Worm (Caenorhabditis elegans) whole organism, L4 larva: ENCODE data around the gene gon-4.
A peak's percentile ranks its signal among the peaks of the same experiment; 100 is the strongest.

Experiments used
- F26F4.8 ChIP-seq: fragments of 200-800 bp; sonication (Bioruptor generic); conservative IDR thresholded peaks from 2 replicates; pipeline ENCODE4 v1.3.6; 2022; ENCODE audit warnings: missing genetic modification characterization, missing compliant biosample characterization
- F37D6.2 ChIP-seq: sonication (generic microtip); optimal IDR thresholded peaks from 2 replicates; lab custom pipeline; 2016; ENCODE audit warnings: mild to moderate bottlenecking, missing genetic modification characterization, missing compliant biosample characterization
- F49E8.2 ChIP-seq: sonication (generic microtip); optimal IDR thresholded peaks from 2 replicates; lab custom pipeline; 2016; ENCODE audit warnings: missing compliant biosample characterization, mild to moderate bottlenecking, missing genetic modification characterization, borderline replicate concordance
- T20F7.1 ChIP-seq: fragments of 200-800 bp; sonication (Bioruptor generic); optimal IDR thresholded peaks from 2 replicates; lab custom pipeline; 2018; ENCODE audit warnings: mild to moderate bottlenecking, missing genetic modification characterization, missing compliant biosample characterization
- T26A8.4 ChIP-seq: fragments of 200-800 bp; sonication (Bioruptor generic); IDR thresholded peaks from 2 replicates; pipeline ENCODE4 v1.3.6; 2022; ENCODE audit warnings: missing genetic modification characterization, missing compliant biosample characterization
- Y5F2A.4 ChIP-seq: fragments of 200-800 bp; sonication (Bioruptor generic); optimal IDR thresholded peaks from 2 replicates; lab custom pipeline; 2018; ENCODE audit warnings: mild to moderate bottlenecking, missing genetic modification characterization, missing compliant biosample characterization
- attf-4 ChIP-seq: sonication (generic microtip); optimal IDR thresholded peaks from 3 replicates; lab custom pipeline; 2017; ENCODE audit warnings: missing biosample characterization, missing genetic modification characterization
- ceh-32 ChIP-seq: sonication (generic microtip); optimal IDR thresholded peaks from 2 replicates; lab custom pipeline; 2016; ENCODE audit warnings: mild to moderate bottlenecking, missing genetic modification characterization, missing compliant biosample characterization; ENCODE audit not compliant: poor library complexity
- ceh-62 ChIP-seq: sonication (generic microtip); optimal IDR thresholded peaks from 2 replicates; lab custom pipeline; 2017; ENCODE audit warnings: missing biosample characterization, missing genetic modification characterization
- ces-1 ChIP-seq: fragments of 150-350 bp; sonication (generic microtip); optimal IDR thresholded peaks from 4 replicates; lab custom pipeline; 2014; ENCODE audit warnings: missing biosample characterization, missing genetic modification reagents, missing genetic modification characterization
- cey-2 ChIP-seq: sonication (generic microtip); optimal IDR thresholded peaks from 3 replicates; lab custom pipeline; 2017; ENCODE audit warnings: missing genetic modification characterization, mild to moderate bottlenecking, missing compliant biosample characterization, antibody characterized with exemption, borderline replicate concordance; ENCODE audit not compliant: insufficient read depth
- ctbp-1 ChIP-seq: fragments of 200-800 bp; sonication (Bioruptor generic); IDR thresholded peaks from 2 replicates; pipeline ENCODE4 v1.3.6; 2022; ENCODE audit warnings: missing genetic modification reagents, missing genetic modification characterization, missing compliant biosample characterization
- daf-16 ChIP-seq, 3 experiments: sonication (generic microtip); optimal IDR thresholded peaks; 2 replicates each; lab custom pipeline; 2016 to 2017; ENCODE audit warnings: missing genetic modification characterization in 3 of 3, missing genetic modification reagents in 3 of 3, mild to moderate bottlenecking in 2 of 3, missing compliant biosample characterization in 2 of 3, missing biosample characterization in 1 of 3, moderate library complexity in 1 of 3
- daf-19 ChIP-seq: fragments of 200-800 bp; sonication (Bioruptor generic); conservative IDR thresholded peaks from 2 replicates; pipeline ENCODE4 v1.3.6; 2022; ENCODE audit warnings: missing genetic modification characterization, missing compliant biosample characterization
- dmd-6 ChIP-seq: fragments of 200-800 bp; sonication (Bioruptor generic); IDR thresholded peaks from 2 replicates; pipeline ENCODE4 v1.3.6; 2022; ENCODE audit warnings: missing genetic modification reagents, missing genetic modification characterization, missing compliant biosample characterization
- dmd-8 ChIP-seq: fragments of 200-800 bp; sonication (Bioruptor generic); IDR thresholded peaks from 2 replicates; pipeline ENCODE4 v1.3.6; 2022; ENCODE audit warnings: missing genetic modification characterization, missing compliant biosample characterization
- dve-1 ChIP-seq: sonication (generic microtip); optimal IDR thresholded peaks from 2 replicates; lab custom pipeline; 2017; ENCODE audit warnings: antibody characterized with exemption, mild to moderate bottlenecking, missing genetic modification characterization, missing compliant biosample characterization; ENCODE audit not compliant: insufficient read depth
- egl-43 ChIP-seq: fragments of 200-800 bp; sonication (Bioruptor generic); IDR thresholded peaks from 2 replicates; pipeline ENCODE4 v1.3.6; 2022; ENCODE audit warnings: missing genetic modification reagents, missing genetic modification characterization, missing compliant biosample characterization
- fkh-10 ChIP-seq: fragments of 150-350 bp; optimal IDR thresholded peaks from 2 replicates; lab custom pipeline; 2014; ENCODE audit warnings: missing biosample characterization, missing genetic modification reagents, missing genetic modification characterization
- hif-1 ChIP-seq, 2 experiments: sonication (generic microtip); optimal IDR thresholded peaks; 2 replicates each; lab custom pipeline; 2016 to 2017; ENCODE audit warnings: missing compliant biosample characterization in 2 of 2, missing genetic modification characterization in 2 of 2, missing genetic modification reagents in 2 of 2, missing genotype in 2 of 2, mild to moderate bottlenecking in 1 of 2
- hlh-11 ChIP-seq: fragments of 200-800 bp; sonication (Bioruptor generic); optimal IDR thresholded peaks from 2 replicates; lab custom pipeline; 2018; ENCODE audit warnings: mild to moderate bottlenecking, missing genetic modification characterization, missing compliant biosample characterization
- hmg-1.1 ChIP-seq: fragments of 200-800 bp; sonication (Bioruptor generic); IDR thresholded peaks from 2 replicates; pipeline ENCODE4 v1.3.6; 2022; ENCODE audit warnings: missing genetic modification reagents, missing genetic modification characterization, missing compliant biosample characterization
- lin-1 ChIP-seq: fragments of 200-800 bp; sonication (Bioruptor generic); IDR thresholded peaks from 2 replicates; pipeline ENCODE4 v1.3.6; 2022; ENCODE audit warnings: missing genetic modification reagents, missing genetic modification characterization, missing compliant biosample characterization
- lin-13 ChIP-seq: fragments of 150-350 bp; optimal IDR thresholded peaks from 2 replicates; lab custom pipeline; 2014; ENCODE audit warnings: missing biosample characterization, missing genetic modification reagents, missing genetic modification characterization
- lin-15B ChIP-seq: fragments of 150-350 bp; sonication (generic microtip); optimal IDR thresholded peaks from 3 replicates; lab custom pipeline; 2014; ENCODE audit warnings: missing biosample characterization, missing genetic modification characterization
- lin-38 ChIP-seq: fragments of 200-800 bp; sonication (Bioruptor generic); IDR thresholded peaks from 2 replicates; pipeline ENCODE4 v1.3.6; 2022; ENCODE audit warnings: missing genetic modification reagents, missing genetic modification characterization, missing compliant biosample characterization
- mep-1 ChIP-seq: fragments of 150-350 bp; sonication (generic microtip); optimal IDR thresholded peaks from 3 replicates; lab custom pipeline; 2014; ENCODE audit warnings: missing biosample characterization, missing genetic modification characterization
- mes-2 ChIP-seq: sonication (generic microtip); optimal IDR thresholded peaks from 2 replicates; lab custom pipeline; 2016; ENCODE audit warnings: missing genotype, mild to moderate bottlenecking, missing genetic modification characterization, missing compliant biosample characterization; ENCODE audit not compliant: poor library complexity, severe bottlenecking
- nhr-10 ChIP-seq: fragments of 150-350 bp; optimal IDR thresholded peaks from 2 replicates; lab custom pipeline; 2014; ENCODE audit warnings: missing biosample characterization, missing genetic modification characterization
- nhr-237 ChIP-seq: sonication (generic microtip); optimal IDR thresholded peaks from 2 replicates; lab custom pipeline; 2017; ENCODE audit warnings: missing biosample characterization, missing genetic modification characterization
- nhr-28 ChIP-seq: fragments of 150-350 bp; optimal IDR thresholded peaks from 2 replicates; lab custom pipeline; 2014; ENCODE audit warnings: missing biosample characterization, missing genetic modification characterization
- pha-4 ChIP-seq, 2 experiments: fragments of 150-350 bp in 1 of 2; fragments of 200-800 bp in 1 of 2; sonication (Bioruptor generic) in 1 of 2; IDR thresholded peaks in 1 of 2; optimal IDR thresholded peaks in 1 of 2; 2 replicates each; pipeline versions ENCODE4 v1.3.6 to Lab custom; 2014 to 2022; ENCODE audit warnings: missing genetic modification characterization in 2 of 2, missing genetic modification reagents in 2 of 2, missing biosample characterization in 1 of 2, missing compliant biosample characterization in 1 of 2
- php-3 ChIP-seq: fragments of 200-800 bp; sonication (Bioruptor generic); IDR thresholded peaks from 2 replicates; pipeline ENCODE4 v1.3.6; 2022; ENCODE audit warnings: missing genetic modification reagents, missing genetic modification characterization, missing compliant biosample characterization
- snpc-1.2 ChIP-seq: fragments of 200-800 bp; sonication (Bioruptor generic); IDR thresholded peaks from 2 replicates; pipeline ENCODE4 v1.3.6; 2022; ENCODE audit warnings: missing genetic modification reagents, missing genetic modification characterization, missing compliant biosample characterization
- spr-1 ChIP-seq: sonication (generic microtip); optimal IDR thresholded peaks from 2 replicates; lab custom pipeline; 2016; ENCODE audit warnings: mild to moderate bottlenecking, missing genetic modification characterization, missing compliant biosample characterization
- tra-1 ChIP-seq: fragments of 200-800 bp; sonication (Bioruptor generic); IDR thresholded peaks from 2 replicates; pipeline ENCODE4 v1.3.6; 2022; ENCODE audit warnings: missing genetic modification reagents, missing genetic modification characterization, missing compliant biosample characterization
- unc-130 ChIP-seq: sonication (generic microtip); optimal IDR thresholded peaks from 2 replicates; lab custom pipeline; 2016; ENCODE audit warnings: missing genetic modification reagents, missing genetic modification characterization, missing compliant biosample characterization
- unc-62 ChIP-seq, 3 experiments: fragments of 150-350 bp in 1 of 3; sonication (generic microtip); optimal IDR thresholded peaks in 2 of 3; peaks in 1 of 3; 1 replicate in 1 of 3; 2 replicates in 2 of 3; lab custom pipeline; 2014 to 2017; ENCODE audit warnings: missing biosample characterization in 3 of 3, missing genetic modification characterization in 3 of 3, missing genetic modification reagents in 3 of 3, missing genotype in 1 of 3
- zfp-3 ChIP-seq: fragments of 200-800 bp; sonication (Bioruptor generic); conservative IDR thresholded peaks from 2 replicates; pipeline ENCODE4 v1.3.6; 2022; ENCODE audit warnings: missing genetic modification reagents, missing genetic modification characterization, missing compliant biosample characterization

gon-4 gene

DNA sequence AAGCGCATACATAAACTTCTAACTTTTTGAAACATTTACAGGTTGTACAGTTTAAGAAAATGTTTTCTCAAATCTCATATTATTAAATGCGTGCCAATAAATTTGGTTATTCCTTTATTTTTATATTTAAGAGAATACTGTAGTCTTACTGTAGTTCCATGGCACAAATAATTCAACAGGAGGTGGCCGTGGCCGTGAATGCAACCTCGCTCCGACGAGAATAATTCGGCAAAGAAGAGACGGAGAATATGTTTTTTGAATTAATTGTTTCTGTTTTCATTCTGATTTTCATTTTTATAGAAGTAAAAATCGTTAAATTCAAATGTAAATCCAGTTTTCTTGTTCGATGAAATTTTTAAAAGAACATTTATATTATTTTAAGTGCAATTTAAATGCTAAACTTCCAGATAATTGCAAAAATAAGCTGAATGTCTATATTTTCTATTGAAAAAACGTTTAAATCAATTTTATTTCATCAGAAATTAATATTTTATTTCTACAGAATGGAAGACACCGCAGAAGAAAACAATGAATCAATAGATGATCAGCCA, at the start of gene gon-4:
gon-4 (plus strand) TSS at position 501 of the 551 bp plus-strand sequence.
- TF ChIP-seq pha-4 (GFP tag; IDR thresholded peaks at IDR 0.05; lab: Robert Waterston, UW) (no peak), pha-4 (tag; optimal IDR thresholded peaks at IDR 0.05; lab: Kevin White, UChicago) (peak; percentile 52), unc-130 (GFP tag; lab: Kevin White, UChicago) (peak; percentile 46), mes-2 (peak; percentile 81), nhr-28 (tag; lab: Kevin White, UChicago) (peak; percentile 63), egl-43 (GFP tag; lab: Robert Waterston, UW) (no peak), ctbp-1 (no peak), attf-4 (tag; lab: Kevin White, UChicago) (no peak)

ce11 chrIV:10148938-10149337, 48.7 kb upstream of the gon-4 start, which contains the start of gene pigs-1:
TSS of gene pigs-1 (minus strand) at chrIV:10149038.
- TF ChIP-seq lin-13 (GFP tag; lab: Kevin White, UChicago) (no peak), F37D6.2 (tag; lab: Kevin White, UChicago) (no peak), snpc-1.2 (GFP tag; lab: Robert Waterston, UW) (no peak), fkh-10 (GFP tag; lab: Kevin White, UChicago) (no peak), spr-1 (tag; lab: Kevin White, UChicago) (no peak), nhr-10 (tag; lab: Kevin White, UChicago) (no peak), T26A8.4 (no peak), mep-1 (tag; lab: Kevin White, UChicago) (no peak), zfp-3 (GFP tag; lab: Robert Waterston, UW) (no peak), tra-1 (GFP tag; lab: Robert Waterston, UW) (no peak), F49E8.2 (tag; lab: Kevin White, UChicago) (no peak), php-3 (GFP tag; lab: Robert Waterston, UW) (no peak)
- TF ChIP-seq, all 104 proteins: peak for 0

ce11 chrIV:10150552-10151004, 47.0 kb upstream of the gon-4 start, which contains the start of gene tsp-12:
TSS of gene tsp-12 (minus strand) at chrIV:10150602.
- TF ChIP-seq fkh-10 (GFP tag; lab: Kevin White, UChicago) (peak; percentile 43), nhr-28 (tag; lab: Kevin White, UChicago) (peak; percentile 11), dve-1 (tag; lab: Kevin White, UChicago) (no peak)
- TF ChIP-seq, all 104 proteins: peak for 2

- TF ChIP-seq mep-1 (tag; lab: Kevin White, UChicago) = peak; percentile 42
- peak; percentile 39; the same call in 1 of the 2 replicates for TF ChIP-seq lin-38 (GFP tag; lab: Robert Waterston, UW)
- no peak for TF ChIP-seq hif-1 (tag; optimal IDR thresholded peaks at IDR 0.05; lab: Kevin White, UChicago)
- TF ChIP-seq lin-1 (GFP tag; lab: Robert Waterston, UW) = no peak
- TF ChIP-seq T20F7.1 (GFP tag; lab: Kevin White, UChicago) = peak; percentile 52
- TF ChIP-seq lin-15B = no peak
- no peak for TF ChIP-seq Y5F2A.4 (GFP tag; lab: Kevin White, UChicago)
- TF ChIP-seq ceh-62 (tag; lab: Kevin White, UChicago) = no peak
- TF ChIP-seq nhr-237 = no peak
- TF ChIP-seq php-3 (GFP tag; lab: Robert Waterston, UW) = no peak
- no peak for TF ChIP-seq daf-19 (GFP tag; lab: Robert Waterston, UW)
- no peak for TF ChIP-seq cey-2 (tag; lab: Kevin White, UChicago)
- TF ChIP-seq zfp-3 (GFP tag; lab: Robert Waterston, UW) = no peak
- no peak for TF ChIP-seq unc-62 (GFP tag; optimal IDR thresholded peaks at IDR 0.05 in 1 of 2; lab: Kevin White, UChicago)
- no peak for TF ChIP-seq unc-62 (tag; optimal IDR thresholded peaks at IDR 0.05; lab: Kevin White, UChicago)
- 0 out of 2 replicates have a peak, but pooled peaks have one; percentile 7 for TF ChIP-seq dmd-6 (GFP tag; lab: Robert Waterston, UW)
- TF ChIP-seq hmg-1.1 (GFP tag; lab: Robert Waterston, UW) = no peak
- no peak for TF ChIP-seq ceh-32 (tag; lab: Kevin White, UChicago)
- no peak for TF ChIP-seq daf-16 (GFP tag; optimal IDR thresholded peaks at IDR 0.05; lab: Kevin White, UChicago)
- no peak for TF ChIP-seq daf-16 (tag; optimal IDR thresholded peaks at IDR 0.05; lab: Kevin White, UChicago)
- TF ChIP-seq dmd-8 (GFP tag; lab: Robert Waterston, UW) = no peak
- peak; percentile 55 for TF ChIP-seq ces-1 (GFP tag; lab: Kevin White, UChicago)
- peak; percentile 42 for TF ChIP-seq lin-13 (GFP tag; lab: Kevin White, UChicago)
- TF ChIP-seq nhr-10 (tag; lab: Kevin White, UChicago) = no peak
- TF ChIP-seq ctbp-1 = 0 out of 2 replicates have a peak, but pooled peaks have one; percentile 16
- no peak for TF ChIP-seq F26F4.8 (GFP tag; lab: Robert Waterston, UW)
- peak; percentile 24 for TF ChIP-seq hlh-11 (tag; lab: Kevin White, UChicago)
Measured at ce11 chrIV:10151439-10151997, 46.1 kb upstream of the gon-4 start, which contains the start of gene copg-1. TSS of gene copg-1 (plus strand) at chrIV:10151947.
